Worm (Caenorhabditis elegans) whole organism, L4 larva: ENCODE data around the gene ZK632.10.

ENCODE experiments used
- D1046.2 ChIP-seq: fragments of 200-800 bp; sonication (Bioruptor generic); IDR thresholded peaks from 2 replicates; pipeline ENCODE4 v1.3.6; 2022; ENCODE audit warnings: missing genetic modification characterization, missing compliant biosample characterization
- F10B5.3 ChIP-seq: sonication (generic microtip); optimal IDR thresholded peaks from 2 replicates; lab custom pipeline; 2016; ENCODE audit warnings: mild to moderate bottlenecking, missing genetic modification characterization, missing compliant biosample characterization
- F37D6.2 ChIP-seq: sonication (generic microtip); optimal IDR thresholded peaks from 2 replicates; lab custom pipeline; 2016; ENCODE audit warnings: mild to moderate bottlenecking, missing genetic modification characterization, missing compliant biosample characterization
- T20F7.1 ChIP-seq: fragments of 200-800 bp; sonication (Bioruptor generic); optimal IDR thresholded peaks from 2 replicates; lab custom pipeline; 2018; ENCODE audit warnings: mild to moderate bottlenecking, missing genetic modification characterization, missing compliant biosample characterization
- T26A8.4 ChIP-seq: fragments of 200-800 bp; sonication (Bioruptor generic); IDR thresholded peaks from 2 replicates; pipeline ENCODE4 v1.3.6; 2022; ENCODE audit warnings: missing genetic modification characterization, missing compliant biosample characterization
- Y105C5A.15 ChIP-seq: fragments of 200-800 bp; sonication (Bioruptor generic); IDR thresholded peaks from 2 replicates; pipeline ENCODE4 v1.3.6; 2022; ENCODE audit warnings: missing genetic modification characterization, missing compliant biosample characterization
- Y48G9A.11 ChIP-seq: fragments of 200-800 bp; sonication (Bioruptor generic); IDR thresholded peaks from 2 replicates; pipeline ENCODE4 v1.3.6; 2022; ENCODE audit warnings: missing genetic modification reagents, missing genetic modification characterization, missing compliant biosample characterization
- Y5F2A.4 ChIP-seq: fragments of 200-800 bp; sonication (Bioruptor generic); optimal IDR thresholded peaks from 2 replicates; lab custom pipeline; 2018; ENCODE audit warnings: mild to moderate bottlenecking, missing genetic modification characterization, missing compliant biosample characterization
- ZK337.2 ChIP-seq: fragments of 200-800 bp; sonication (Bioruptor generic); IDR thresholded peaks from 2 replicates; pipeline ENCODE4 v1.3.6; 2022; ENCODE audit warnings: missing genetic modification reagents, missing genetic modification characterization, missing compliant biosample characterization
- ZK546.5 ChIP-seq, 2 experiments: sonication (generic microtip); optimal IDR thresholded peaks; 2 replicates each; lab custom pipeline; 2017; ENCODE audit warnings: missing biosample characterization in 2 of 2, missing genetic modification characterization in 2 of 2
- ama-1 ChIP-seq: fragments of 150-350 bp; optimal IDR thresholded peaks from 2 replicates; lab custom pipeline; 2014; ENCODE audit warnings: inconsistent platforms, mixed read lengths
- arid-1 ChIP-seq: fragments of 200-800 bp; sonication (Bioruptor generic); conservative IDR thresholded peaks from 2 replicates; pipeline ENCODE4 v1.3.6; 2022; ENCODE audit warnings: missing genetic modification reagents, missing genetic modification characterization, missing compliant biosample characterization
- ceh-20 ChIP-seq: fragments of 200-800 bp; sonication (Bioruptor generic); IDR thresholded peaks from 2 replicates; pipeline ENCODE4 v1.3.6; 2022; ENCODE audit warnings: missing genetic modification reagents, missing genetic modification characterization, missing compliant biosample characterization
- cey-2 ChIP-seq: sonication (generic microtip); optimal IDR thresholded peaks from 3 replicates; lab custom pipeline; 2017; ENCODE audit warnings: missing genetic modification characterization, mild to moderate bottlenecking, missing compliant biosample characterization, antibody characterized with exemption, borderline replicate concordance; ENCODE audit not compliant: insufficient read depth
- daf-12 ChIP-seq: fragments of 150-350 bp; optimal IDR thresholded peaks from 2 replicates; lab custom pipeline; 2014; ENCODE audit warnings: missing biosample characterization, missing genetic modification reagents, missing genetic modification characterization
- daf-16 ChIP-seq, 3 experiments: sonication (generic microtip); optimal IDR thresholded peaks; 2 replicates each; lab custom pipeline; 2016 to 2017; ENCODE audit warnings: missing genetic modification characterization in 3 of 3, missing genetic modification reagents in 3 of 3, mild to moderate bottlenecking in 2 of 3, missing compliant biosample characterization in 2 of 3, missing biosample characterization in 1 of 3, moderate library complexity in 1 of 3
- daf-8 ChIP-seq: fragments of 200-800 bp; sonication (Bioruptor generic); IDR thresholded peaks from 2 replicates; pipeline ENCODE4 v1.3.6; 2022; ENCODE audit warnings: missing genetic modification characterization, missing compliant biosample characterization
- dpl-1 ChIP-seq: fragments of 150-350 bp; optimal IDR thresholded peaks from 2 replicates; lab custom pipeline; 2014; ENCODE audit warnings: missing biosample characterization, missing genetic modification reagents, missing genetic modification characterization
- egl-43 ChIP-seq: fragments of 200-800 bp; sonication (Bioruptor generic); IDR thresholded peaks from 2 replicates; pipeline ENCODE4 v1.3.6; 2022; ENCODE audit warnings: missing genetic modification reagents, missing genetic modification characterization, missing compliant biosample characterization
- fos-1 ChIP-seq: fragments of 150-350 bp; optimal IDR thresholded peaks from 2 replicates; lab custom pipeline; 2014; ENCODE audit warnings: missing biosample characterization, missing genetic modification characterization
- gei-8 ChIP-seq: fragments of 200-800 bp; sonication (Bioruptor generic); optimal IDR thresholded peaks from 2 replicates; lab custom pipeline; 2018; ENCODE audit warnings: mild to moderate bottlenecking, missing genetic modification characterization, missing compliant biosample characterization
- hif-1 ChIP-seq, 2 experiments: sonication (generic microtip); optimal IDR thresholded peaks; 2 replicates each; lab custom pipeline; 2016 to 2017; ENCODE audit warnings: missing compliant biosample characterization in 2 of 2, missing genetic modification characterization in 2 of 2, missing genetic modification reagents in 2 of 2, missing genotype in 2 of 2, mild to moderate bottlenecking in 1 of 2
- hlh-30 ChIP-seq: sonication (generic microtip); optimal IDR thresholded peaks from 2 replicates; lab custom pipeline; 2017; ENCODE audit warnings: antibody characterized with exemption, mild to moderate bottlenecking, missing genetic modification characterization, missing compliant biosample characterization; ENCODE audit not compliant: insufficient read depth
- hmg-1.1 ChIP-seq: fragments of 200-800 bp; sonication (Bioruptor generic); IDR thresholded peaks from 2 replicates; pipeline ENCODE4 v1.3.6; 2022; ENCODE audit warnings: missing genetic modification reagents, missing genetic modification characterization, missing compliant biosample characterization
- jun-1 ChIP-seq: fragments of 150-350 bp; optimal IDR thresholded peaks from 2 replicates; lab custom pipeline; 2014; ENCODE audit warnings: missing biosample characterization, missing genetic modification reagents, missing genetic modification characterization
- lim-7 ChIP-seq: fragments of 200-800 bp; sonication (Bioruptor generic); IDR thresholded peaks from 2 replicates; pipeline ENCODE4 v1.3.6; 2022; ENCODE audit warnings: missing genetic modification characterization, missing compliant biosample characterization
- lin-1 ChIP-seq: fragments of 200-800 bp; sonication (Bioruptor generic); IDR thresholded peaks from 2 replicates; pipeline ENCODE4 v1.3.6; 2022; ENCODE audit warnings: missing genetic modification reagents, missing genetic modification characterization, missing compliant biosample characterization
- lin-39 ChIP-seq: fragments of 150-350 bp; optimal IDR thresholded peaks from 2 replicates; lab custom pipeline; 2014; ENCODE audit warnings: missing biosample characterization, missing genetic modification reagents, missing genetic modification characterization
- lsy-2 ChIP-seq, 2 experiments: fragments of 150-350 bp in 1 of 2; sonication (generic microtip) in 1 of 2; optimal IDR thresholded peaks; 2 replicates each; lab custom pipeline; 2014 to 2017; ENCODE audit warnings: missing biosample characterization in 2 of 2, missing genetic modification characterization in 2 of 2
- madf-9 ChIP-seq: fragments of 200-800 bp; sonication (Bioruptor generic); conservative IDR thresholded peaks from 2 replicates; pipeline ENCODE4 v1.3.6; 2022; ENCODE audit warnings: missing genetic modification reagents, missing genetic modification characterization, missing compliant biosample characterization
- mes-2 ChIP-seq: sonication (generic microtip); optimal IDR thresholded peaks from 2 replicates; lab custom pipeline; 2016; ENCODE audit warnings: missing genotype, mild to moderate bottlenecking, missing genetic modification characterization, missing compliant biosample characterization; ENCODE audit not compliant: poor library complexity, severe bottlenecking
- mxl-2 ChIP-seq: fragments of 200-800 bp; sonication (Bioruptor generic); conservative IDR thresholded peaks from 2 replicates; pipeline ENCODE4 v1.3.6; 2022; ENCODE audit warnings: missing genetic modification reagents, missing genetic modification characterization, missing compliant biosample characterization
- nhr-102 ChIP-seq: sonication (generic microtip); optimal IDR thresholded peaks from 2 replicates; lab custom pipeline; 2016; ENCODE audit warnings: mild to moderate bottlenecking, missing genetic modification characterization, moderate library complexity, missing compliant biosample characterization
- nhr-76 ChIP-seq: fragments of 150-350 bp; optimal IDR thresholded peaks from 2 replicates; lab custom pipeline; 2014; ENCODE audit warnings: missing biosample characterization, missing genetic modification characterization
- saeg-2 ChIP-seq: fragments of 200-800 bp; sonication (Bioruptor generic); IDR thresholded peaks from 2 replicates; pipeline ENCODE4 v1.3.6; 2022; ENCODE audit warnings: missing genetic modification reagents, missing genetic modification characterization, missing compliant biosample characterization
- snpc-1.2 ChIP-seq: fragments of 200-800 bp; sonication (Bioruptor generic); IDR thresholded peaks from 2 replicates; pipeline ENCODE4 v1.3.6; 2022; ENCODE audit warnings: missing genetic modification reagents, missing genetic modification characterization, missing compliant biosample characterization
- snpc-4 ChIP-seq: fragments of 150-350 bp; optimal IDR thresholded peaks from 2 replicates; lab custom pipeline; 2014; ENCODE audit warnings: missing biosample characterization, missing genetic modification characterization
- spr-1 ChIP-seq: sonication (generic microtip); optimal IDR thresholded peaks from 2 replicates; lab custom pipeline; 2016; ENCODE audit warnings: mild to moderate bottlenecking, missing genetic modification characterization, missing compliant biosample characterization
- spr-3 ChIP-seq: fragments of 200-800 bp; sonication (Bioruptor generic); optimal IDR thresholded peaks from 2 replicates; lab custom pipeline; 2018; ENCODE audit warnings: mild to moderate bottlenecking, missing genetic modification characterization, missing compliant biosample characterization
- unc-39 ChIP-seq: sonication (generic microtip); optimal IDR thresholded peaks from 2 replicates; lab custom pipeline; 2017; ENCODE audit warnings: missing biosample characterization, missing genetic modification characterization
- zfp-2 ChIP-seq: sonication (generic microtip); optimal IDR thresholded peaks from 2 replicates; lab custom pipeline; 2016; ENCODE audit warnings: mild to moderate bottlenecking, missing genetic modification characterization, missing compliant biosample characterization
- zip-11 ChIP-seq: fragments of 200-800 bp; sonication (Bioruptor generic); IDR thresholded peaks from 2 replicates; pipeline ENCODE4 v1.3.6; 2022; ENCODE audit warnings: missing genetic modification characterization, missing compliant biosample characterization

ZK632.10 gene

DNA sequence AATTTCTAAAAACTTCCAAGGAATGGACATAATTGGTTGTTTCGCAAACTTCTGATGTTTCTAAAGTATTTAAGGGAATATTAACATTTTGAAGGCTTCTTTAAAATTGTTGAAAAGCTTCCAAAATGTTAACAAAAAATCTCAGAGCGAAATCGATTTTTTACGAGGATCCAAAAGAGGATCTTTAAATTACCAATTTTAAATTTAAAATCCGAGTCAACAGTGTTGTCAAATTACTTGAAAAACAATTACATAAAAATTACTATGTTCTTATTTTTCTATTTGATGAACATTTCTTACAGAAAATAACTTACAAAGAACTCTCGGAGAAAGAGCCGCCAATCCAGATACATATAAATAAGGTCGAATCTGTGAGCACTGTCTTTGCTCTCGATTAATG is 49.4 kb upstream of the ZK632.10 start, which contains the start of gene ZK757.10:
ZK757.10 (plus strand) TSS at position 301 of the 400 bp plus-strand sequence.
- TF ChIP-seq snpc-1.2 (no peak), daf-16 (GFP tag; optimal IDR thresholded peaks at IDR 0.05; lab: Kevin White, UChicago) (no peak), daf-16 (tag; optimal IDR thresholded peaks at IDR 0.05; lab: Kevin White, UChicago) (no peak), dpl-1 (GFP tag; lab: Kevin White, UChicago) (no peak), F10B5.3 (no peak), daf-12 (tag; lab: Kevin White, UChicago) (no peak)
- TF ChIP-seq, all 104 proteins: peak for 0

DNA sequence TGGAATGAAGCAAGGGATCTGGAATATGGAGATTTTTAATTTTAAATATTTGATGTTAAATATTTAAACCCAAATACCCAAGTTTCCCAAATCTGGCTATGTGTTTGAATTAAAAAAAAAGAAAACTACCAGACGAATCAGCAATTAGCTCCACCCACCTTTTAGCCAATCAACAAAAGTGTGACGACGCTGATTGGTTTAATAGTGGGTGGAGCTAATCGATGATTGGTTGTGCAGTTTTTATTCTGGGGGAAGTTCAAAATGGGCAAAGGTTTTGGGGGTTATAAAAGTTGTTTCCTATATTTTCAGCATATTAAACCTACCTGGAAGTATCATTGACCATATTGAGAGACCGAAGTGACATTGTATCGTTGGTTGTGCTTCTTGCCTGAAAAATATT is 47.0 kb upstream of the ZK632.10 start:
- TF ChIP-seq madf-9 (GFP tag; lab: Robert Waterston, UW): no peak
- TF ChIP-seq ZK546.5 (tag; optimal IDR thresholded peaks at IDR 0.05; lab: Kevin White, UChicago): no peak
- TF ChIP-seq lin-39: no peak
- TF ChIP-seq mxl-2 (GFP tag; lab: Robert Waterston, UW): no peak
- no peak for TF ChIP-seq daf-8 (GFP tag; lab: Robert Waterston, UW)
- TF ChIP-seq spr-1: no peak
- TF ChIP-seq arid-1 (GFP tag; lab: Robert Waterston, UW): no peak
- no peak for TF ChIP-seq T20F7.1 (GFP tag; lab: Kevin White, UChicago)
- TF ChIP-seq nhr-102 (tag; lab: Kevin White, UChicago): no peak
- no peak for TF ChIP-seq hif-1 (tag; optimal IDR thresholded peaks at IDR 0.05; lab: Kevin White, UChicago)
- TF ChIP-seq spr-3 (GFP tag; lab: Kevin White, UChicago): no peak
- no peak for TF ChIP-seq Y48G9A.11 (GFP tag; lab: Robert Waterston, UW)
- TF ChIP-seq saeg-2 (GFP tag; lab: Robert Waterston, UW): no peak
- TF ChIP-seq zip-11 (GFP tag; lab: Robert Waterston, UW): no peak
- no peak for TF ChIP-seq egl-43 (GFP tag; lab: Robert Waterston, UW)
- no peak for TF ChIP-seq gei-8

DNA sequence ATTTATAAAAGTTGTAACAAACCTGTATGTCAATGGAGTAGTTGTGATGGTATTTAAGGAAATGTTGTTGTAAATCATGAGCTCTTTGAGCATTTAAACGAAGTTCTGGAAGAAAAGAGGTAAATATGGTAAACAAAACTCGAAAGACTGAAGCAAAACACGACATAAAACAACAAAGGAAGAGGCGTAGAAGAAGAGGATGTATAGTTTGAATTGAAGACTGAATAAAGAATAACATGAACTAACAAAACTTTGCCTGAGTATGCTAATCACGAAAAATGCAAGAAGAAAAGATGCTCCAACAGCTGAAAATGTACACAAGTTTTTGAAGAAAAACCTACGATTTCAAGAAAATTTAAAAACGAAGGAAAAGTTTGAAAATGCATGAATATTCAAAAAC is 43.5 kb upstream of the ZK632.10 start, which contains the start of gene ZK757.1:
ZK757.1 (minus strand) TSS at position 101 of the 400 bp plus-strand sequence.
- no peak for TF ChIP-seq unc-39 (tag; lab: Kevin White, UChicago)
- TF ChIP-seq Y105C5A.15 (GFP tag; lab: Robert Waterston, UW): no peak
- TF ChIP-seq nhr-76 (tag; lab: Kevin White, UChicago): no peak
- TF ChIP-seq zfp-2 (tag; lab: Kevin White, UChicago): no peak
- no peak for TF ChIP-seq snpc-4
- no peak for TF ChIP-seq ceh-20 (GFP tag; lab: Robert Waterston, UW)
- TF ChIP-seq dpl-1 (GFP tag; lab: Kevin White, UChicago): no peak
- no peak for TF ChIP-seq daf-8 (GFP tag; lab: Robert Waterston, UW)
- TF ChIP-seq, all 104 proteins: peak for 0

DNA sequence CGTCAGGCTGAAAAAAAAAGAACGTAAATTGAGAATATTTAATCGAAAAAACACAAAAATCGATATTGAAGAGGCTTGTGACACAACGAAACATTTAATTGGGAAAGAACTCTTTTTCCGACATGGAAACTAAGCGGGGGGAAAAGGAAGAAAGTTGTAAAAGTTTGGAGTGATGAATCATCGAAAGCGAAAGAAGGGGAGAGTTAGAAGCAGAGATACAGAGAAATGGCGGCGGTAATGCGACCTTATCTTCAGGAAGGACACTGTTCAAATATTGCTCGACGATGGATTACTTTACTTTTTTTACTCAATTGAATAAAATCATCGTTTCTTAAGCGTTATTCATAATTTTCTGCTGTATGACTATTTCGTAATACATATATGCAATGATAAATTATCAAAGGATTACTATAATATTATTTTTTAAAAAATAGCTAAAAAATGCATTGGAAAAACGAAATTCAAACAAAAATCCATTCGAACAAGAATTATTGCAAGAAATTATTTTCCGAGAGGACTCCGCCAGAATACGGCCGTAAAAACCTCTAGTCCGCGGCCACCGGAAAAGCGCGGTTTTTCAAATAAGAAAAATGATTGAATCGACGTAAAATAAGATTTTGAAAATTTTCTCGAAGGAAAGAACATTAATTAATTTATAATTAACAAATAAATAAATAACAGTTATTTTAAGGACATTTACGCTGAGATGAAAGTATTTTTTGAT is 40.4 kb upstream of the ZK632.10 start, which contains the start of gene dhhc-4:
dhhc-4 (minus strand) TSS at position 13 of the 724 bp plus-strand sequence.
- TF ChIP-seq ama-1: no peak
- TF ChIP-seq Y5F2A.4: no peak
- no peak for TF ChIP-seq T26A8.4 (GFP tag; lab: Robert Waterston, UW)
- TF ChIP-seq dpl-1 (GFP tag; lab: Kevin White, UChicago): peak; percentile 94
- TF ChIP-seq daf-16 (GFP tag; optimal IDR thresholded peaks at IDR 0.05; lab: Kevin White, UChicago): peak in 1 of 2 experiments; percentile 10
- no peak for TF ChIP-seq daf-16 (tag; optimal IDR thresholded peaks at IDR 0.05; lab: Kevin White, UChicago)
- no peak for TF ChIP-seq jun-1 (tag; lab: Kevin White, UChicago)
- TF ChIP-seq cey-2 (tag; lab: Kevin White, UChicago): no peak
- TF ChIP-seq nhr-76 (tag; lab: Kevin White, UChicago): no peak
- no peak for TF ChIP-seq lim-7 (GFP tag; lab: Robert Waterston, UW)
- TF ChIP-seq T20F7.1 (GFP tag; lab: Kevin White, UChicago): peak; percentile 11
- no peak for TF ChIP-seq hmg-1.1 (GFP tag; lab: Robert Waterston, UW)
- TF ChIP-seq F37D6.2 (tag; lab: Kevin White, UChicago): peak; percentile 19
- peak; percentile 99 for TF ChIP-seq mes-2 (tag; lab: Kevin White, UChicago)
- peak; percentile 57 for TF ChIP-seq nhr-102 (tag; lab: Kevin White, UChicago)
- TF ChIP-seq F10B5.3: peak; percentile 5
- no peak for TF ChIP-seq lin-1 (GFP tag; lab: Robert Waterston, UW)
- no peak for TF ChIP-seq gei-8
- TF ChIP-seq fos-1: no peak
- peak; percentile 94 for TF ChIP-seq ZK337.2 (GFP tag; lab: Robert Waterston, UW)
- peak in 1 of 2 experiments; percentile 71 for TF ChIP-seq lsy-2 (tag; optimal IDR thresholded peaks at IDR 0.05; lab: Kevin White, UChicago)
- no peak for TF ChIP-seq D1046.2 (GFP tag; lab: Robert Waterston, UW)
- peak; percentile 20 for TF ChIP-seq hlh-30 (tag; lab: Kevin White, UChicago)
